Worm (Caenorhabditis elegans) whole organism, early embryonic: ENCODE results near the gene yif-1.

ENCODE experiments used
- B0310.2 ChIP-seq: sonication (generic microtip); optimal IDR thresholded peaks from 2 replicates; lab custom pipeline; 2016; ENCODE audit warnings: mild to moderate bottlenecking, missing genetic modification characterization, missing compliant biosample characterization
- F13C5.2 ChIP-seq: sonication (generic microtip); optimal IDR thresholded peaks from 2 replicates; lab custom pipeline; 2017; ENCODE audit warnings: mild to moderate bottlenecking, missing genetic modification characterization, inconsistent platforms, missing compliant biosample characterization
- aly-1 ChIP-seq: sonication (generic microtip); optimal IDR thresholded peaks from 2 replicates; lab custom pipeline; 2016; ENCODE audit warnings: missing genetic modification characterization, missing compliant biosample characterization
- ama-1 ChIP-seq: fragments of 150-350 bp; optimal IDR thresholded peaks from 2 replicates; lab custom pipeline; 2014
- ceh-13 ChIP-seq: fragments of 200-800 bp; sonication (Bioruptor generic); optimal IDR thresholded peaks from 2 replicates; lab custom pipeline; 2018; ENCODE audit warnings: mild to moderate bottlenecking, missing genetic modification characterization, missing compliant biosample characterization
- ceh-36 ChIP-seq: sonication (generic microtip); optimal IDR thresholded peaks from 2 replicates; lab custom pipeline; 2016; ENCODE audit warnings: missing genetic modification characterization, inconsistent platforms, missing compliant biosample characterization
- ets-7 ChIP-seq: sonication (generic microtip); optimal IDR thresholded peaks from 2 replicates; lab custom pipeline; 2016; ENCODE audit warnings: missing genotype, missing genetic modification characterization, missing compliant biosample characterization
- flt-1 ChIP-seq: fragments of 200-800 bp; sonication (Bioruptor generic); IDR thresholded peaks from 2 replicates; pipeline ENCODE4 v1.3.6; 2022; ENCODE audit warnings: missing genetic modification characterization, missing compliant biosample characterization
- hmbx-1 ChIP-seq: sonication (generic microtip); optimal IDR thresholded peaks from 2 replicates; lab custom pipeline; 2016; ENCODE audit warnings: mild to moderate bottlenecking, missing genetic modification characterization, missing compliant biosample characterization
- hmg-4 ChIP-seq: fragments of 200-800 bp; sonication (Bioruptor generic); optimal IDR thresholded peaks from 2 replicates; lab custom pipeline; 2018; ENCODE audit warnings: mild to moderate bottlenecking, missing genetic modification characterization, missing compliant biosample characterization
- hnd-1 ChIP-seq: sonication (generic microtip); optimal IDR thresholded peaks from 2 replicates; lab custom pipeline; 2016; ENCODE audit warnings: missing genetic modification characterization, missing compliant biosample characterization
- pes-1 ChIP-seq: fragments of 200-800 bp; sonication (Bioruptor generic); IDR thresholded peaks from 2 replicates; pipeline ENCODE4 v1.3.6; 2022; ENCODE audit warnings: missing genetic modification reagents, missing genetic modification characterization, missing compliant biosample characterization
- scrt-1 ChIP-seq: fragments of 200-800 bp; sonication (Bioruptor generic); IDR thresholded peaks from 2 replicates; pipeline ENCODE4 v1.3.6; 2022; ENCODE audit warnings: missing genetic modification characterization, missing compliant biosample characterization
- sea-1 ChIP-seq: fragments of 200-800 bp; sonication (Bioruptor generic); conservative IDR thresholded peaks from 2 replicates; pipeline ENCODE4 v1.3.6; 2022; ENCODE audit warnings: missing genetic modification characterization, missing compliant biosample characterization
- tbx-11 ChIP-seq: fragments of 200-800 bp; sonication (Bioruptor generic); IDR thresholded peaks from 2 replicates; pipeline ENCODE4 v1.3.6; 2022; ENCODE audit warnings: missing genetic modification characterization, missing compliant biosample characterization
- tbx-37 ChIP-seq: fragments of 200-800 bp; sonication (Bioruptor generic); conservative IDR thresholded peaks from 2 replicates; pipeline ENCODE4 v1.3.6; 2022; ENCODE audit warnings: missing genetic modification reagents, missing genetic modification characterization, missing compliant biosample characterization
- tra-4 ChIP-seq: sonication (generic microtip); optimal IDR thresholded peaks from 2 replicates; lab custom pipeline; 2017; ENCODE audit warnings: missing genetic modification characterization, missing compliant biosample characterization

Gene yif-1

DNA sequence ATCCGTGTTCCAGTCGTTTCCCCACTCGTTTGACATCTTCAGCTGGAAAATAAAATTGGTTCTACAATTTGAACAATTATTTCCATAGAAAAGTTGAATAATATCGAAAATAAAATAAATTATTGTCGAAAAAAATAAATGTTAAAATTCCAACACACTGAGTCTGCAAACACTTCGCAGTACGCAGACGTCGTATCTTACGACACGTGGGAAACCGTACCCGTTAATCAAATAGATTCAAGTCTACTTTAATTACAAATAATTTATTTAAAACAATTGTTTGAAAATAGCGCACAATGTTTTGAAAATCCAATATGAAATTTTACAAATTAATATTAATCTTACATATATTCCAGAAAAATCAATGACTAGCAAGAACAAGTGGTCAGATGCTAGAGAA is at the start of gene yif-1:
TSS of gene yif-1 (minus strand) at position 42 of the 400 bp plus-strand sequence.
- TF ChIP-seq aly-1 = no peak
- no peak for TF ChIP-seq scrt-1 (GFP tag; lab: Robert Waterston, UW)
- TF ChIP-seq ets-7 (tag; lab: Kevin White, UChicago) = no peak

DNA sequence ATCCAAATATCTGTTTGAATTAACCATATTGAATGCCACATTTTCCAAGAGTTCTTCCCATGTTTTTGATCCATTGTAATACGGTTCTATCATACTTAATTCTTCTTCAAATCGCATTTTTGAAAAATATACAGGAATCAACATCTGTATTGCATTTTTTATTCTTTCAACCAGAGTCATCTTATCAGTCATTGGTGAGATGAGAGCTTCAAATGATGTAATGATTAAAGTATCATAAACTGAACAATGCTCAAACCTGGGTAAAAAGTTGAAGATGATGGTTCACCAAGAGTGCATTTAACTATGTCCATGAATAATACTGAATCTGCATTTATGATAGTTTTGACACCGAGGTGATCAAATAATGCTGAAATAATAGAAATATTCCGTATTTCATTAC is 49.1 kb upstream of the yif-1 start:
- TF ChIP-seq flt-1 (no peak), ceh-13 (GFP tag; lab: Kevin White, UChicago) (no peak), ama-1 (no peak), hmbx-1 (tag; lab: Kevin White, UChicago) (no peak), hnd-1 (tag; lab: Kevin White, UChicago) (no peak), aly-1 (no peak), tbx-37 (GFP tag; lab: Robert Waterston, UW) (no peak), F13C5.2 (no peak), ceh-36 (tag; lab: Kevin White, UChicago) (no peak), hmg-4 (GFP tag; lab: Kevin White, UChicago) (no peak), tbx-11 (GFP tag; lab: Robert Waterston, UW) (no peak), scrt-1 (GFP tag; lab: Robert Waterston, UW) (no peak), tra-4 (tag; lab: Kevin White, UChicago) (no peak), pes-1 (GFP tag; lab: Robert Waterston, UW) (no peak)

DNA sequence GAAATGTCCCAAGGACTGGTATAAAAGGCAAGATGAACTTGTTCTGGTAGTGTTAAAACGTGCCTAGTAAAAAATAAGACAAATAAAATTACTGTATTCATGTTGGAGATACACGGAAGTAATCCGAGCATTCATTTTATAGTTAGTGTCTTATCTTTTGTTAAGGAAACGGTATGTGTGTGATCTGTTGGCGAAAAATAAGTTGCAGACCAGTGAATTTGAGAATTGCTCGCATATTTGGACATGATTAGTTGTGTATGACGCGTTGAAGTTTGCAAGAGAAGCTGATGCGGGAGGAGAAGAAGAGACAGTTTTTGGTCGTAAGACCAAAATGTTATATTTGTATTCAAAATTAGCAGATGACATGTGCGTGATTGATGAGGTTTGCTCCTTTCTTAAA is 47.2 kb upstream of the yif-1 start, which contains the start of gene C08B6.14:
TSS of gene C08B6.14 (minus strand) at position 101 of the 400 bp plus-strand sequence.
- TF ChIP-seq tra-4 (tag; lab: Kevin White, UChicago) = no peak
- no peak for TF ChIP-seq ceh-36 (tag; lab: Kevin White, UChicago)
- TF ChIP-seq ets-7 (tag; lab: Kevin White, UChicago) = no peak
- no peak for TF ChIP-seq ama-1
- no peak for TF ChIP-seq hmg-4 (GFP tag; lab: Kevin White, UChicago)
- no peak for TF ChIP-seq hnd-1 (tag; lab: Kevin White, UChicago)
- TF ChIP-seq sea-1 (GFP tag; lab: Robert Waterston, UW) = no peak
- no peak for TF ChIP-seq B0310.2 (tag; lab: Kevin White, UChicago)
- TF ChIP-seq F13C5.2 = no peak
- TF ChIP-seq tbx-11 (GFP tag; lab: Robert Waterston, UW) = no peak

DNA sequence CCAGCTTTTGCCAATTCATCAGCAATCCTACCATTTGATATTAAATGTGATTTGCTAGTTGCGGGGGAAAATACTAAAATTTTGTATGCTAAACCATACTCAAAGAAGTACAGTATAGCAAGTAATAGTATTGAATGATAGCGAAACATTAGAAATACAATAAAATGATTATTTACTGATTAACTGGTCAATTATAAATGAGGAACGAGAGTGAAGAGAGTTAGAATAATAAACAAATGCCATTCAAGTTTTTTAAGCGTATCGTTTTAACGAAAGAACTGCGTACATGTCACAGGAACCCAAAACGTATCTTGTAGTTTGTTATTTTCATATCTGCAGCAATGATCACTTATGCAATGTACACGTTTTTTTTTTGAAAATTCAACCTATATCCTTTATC is 43.7 kb upstream of the yif-1 start, which contains the start of gene ugt-47:
TSS of gene ugt-47 (minus strand) at position 169 of the 400 bp plus-strand sequence.
- TF ChIP-seq hmbx-1 (tag; lab: Kevin White, UChicago) = no peak
- no peak for TF ChIP-seq pes-1 (GFP tag; lab: Robert Waterston, UW)
- no peak for TF ChIP-seq tra-4 (tag; lab: Kevin White, UChicago)
- TF ChIP-seq ets-7 (tag; lab: Kevin White, UChicago) = no peak
- no peak for TF ChIP-seq ceh-13 (GFP tag; lab: Kevin White, UChicago)
- no peak for TF ChIP-seq hnd-1 (tag; lab: Kevin White, UChicago)

DNA sequence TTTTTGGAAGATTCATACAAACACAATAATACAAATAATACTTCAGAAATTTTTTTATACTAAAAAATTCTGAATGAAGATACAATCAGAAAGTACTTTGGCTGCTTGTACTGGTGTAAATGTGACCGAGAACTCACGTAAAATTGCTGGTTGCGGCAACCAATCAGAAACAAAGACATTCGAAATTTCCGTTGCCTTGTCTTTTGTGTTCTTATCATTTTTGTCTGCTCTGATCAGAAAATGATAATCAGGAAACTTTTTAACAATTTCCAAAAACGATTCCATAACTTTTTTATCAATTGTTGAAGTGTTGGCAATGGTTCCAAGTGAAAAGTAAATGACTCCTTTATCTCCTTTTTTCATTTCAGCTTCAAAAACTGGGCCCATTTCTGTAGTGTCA is 42.2 kb upstream of the yif-1 start:
- TF ChIP-seq tbx-11 (GFP tag; lab: Robert Waterston, UW) = no peak
- TF ChIP-seq hmg-4 (GFP tag; lab: Kevin White, UChicago) = no peak

DNA sequence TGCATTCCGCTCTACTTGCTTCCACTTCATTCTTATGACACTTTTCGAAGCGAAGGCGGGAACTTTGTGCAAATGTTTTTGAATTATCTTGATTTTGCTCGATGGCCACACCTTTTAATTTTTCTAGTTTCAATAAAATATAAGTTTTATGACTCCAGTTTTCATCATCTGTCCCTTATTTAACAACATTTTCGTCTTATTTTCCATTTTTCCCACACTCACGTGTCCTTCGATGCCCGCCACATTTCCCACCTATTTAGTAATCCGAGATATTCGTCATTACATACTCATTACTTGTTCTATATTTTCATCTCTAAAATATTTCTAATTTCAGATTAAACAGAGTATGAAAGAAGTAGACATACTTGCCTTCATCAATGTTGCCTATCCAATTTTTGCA is 39.7 kb upstream of the yif-1 start, which contains the start of gene srd-49:
TSS of gene srd-49 (plus strand) at position 301 of the 400 bp plus-strand sequence.
- TF ChIP-seq aly-1 = no peak
- no peak for TF ChIP-seq sea-1 (GFP tag; lab: Robert Waterston, UW)
- TF ChIP-seq hmbx-1 (tag; lab: Kevin White, UChicago) = no peak
- TF ChIP-seq tbx-11 (GFP tag; lab: Robert Waterston, UW) = no peak
- no peak for TF ChIP-seq ama-1
- TF ChIP-seq F13C5.2 = no peak
- TF ChIP-seq ceh-13 (GFP tag; lab: Kevin White, UChicago) = no peak

DNA sequence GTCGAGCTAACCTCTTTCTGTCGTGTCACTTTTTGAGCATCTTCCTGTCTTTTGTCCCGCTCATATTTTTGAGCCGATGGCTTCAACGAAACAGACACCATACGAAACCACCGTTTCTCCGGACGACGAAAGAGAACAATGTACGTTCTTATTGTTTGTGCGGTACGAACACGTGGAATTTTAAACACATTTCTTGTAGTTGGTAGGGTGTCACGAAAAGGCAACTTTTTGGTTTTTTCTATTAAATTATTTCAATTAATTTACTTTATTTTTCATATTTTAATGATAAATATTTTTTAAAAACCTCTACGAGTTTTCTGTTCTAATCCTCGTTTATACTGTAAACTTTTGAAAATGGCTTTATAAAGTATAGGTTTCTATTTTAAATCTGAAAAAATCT is 36.4 kb upstream of the yif-1 start, which contains the start of gene R04B5.11:
TSS of gene R04B5.11 (minus strand) at position 101 of the 400 bp plus-strand sequence.
- TF ChIP-seq scrt-1 (GFP tag; lab: Robert Waterston, UW) (no peak), flt-1 (no peak), hnd-1 (tag; lab: Kevin White, UChicago) (no peak), aly-1 (no peak), tbx-11 (GFP tag; lab: Robert Waterston, UW) (no peak), hmbx-1 (tag; lab: Kevin White, UChicago) (no peak), hmg-4 (GFP tag; lab: Kevin White, UChicago) (no peak), ceh-36 (tag; lab: Kevin White, UChicago) (no peak), ets-7 (tag; lab: Kevin White, UChicago) (no peak), ceh-13 (GFP tag; lab: Kevin White, UChicago) (no peak), F13C5.2 (no peak), ama-1 (no peak), tra-4 (tag; lab: Kevin White, UChicago) (no peak), sea-1 (GFP tag; lab: Robert Waterston, UW) (no peak), B0310.2 (tag; lab: Kevin White, UChicago) (no peak), tbx-37 (GFP tag; lab: Robert Waterston, UW) (no peak), pes-1 (GFP tag; lab: Robert Waterston, UW) (no peak)

DNA sequence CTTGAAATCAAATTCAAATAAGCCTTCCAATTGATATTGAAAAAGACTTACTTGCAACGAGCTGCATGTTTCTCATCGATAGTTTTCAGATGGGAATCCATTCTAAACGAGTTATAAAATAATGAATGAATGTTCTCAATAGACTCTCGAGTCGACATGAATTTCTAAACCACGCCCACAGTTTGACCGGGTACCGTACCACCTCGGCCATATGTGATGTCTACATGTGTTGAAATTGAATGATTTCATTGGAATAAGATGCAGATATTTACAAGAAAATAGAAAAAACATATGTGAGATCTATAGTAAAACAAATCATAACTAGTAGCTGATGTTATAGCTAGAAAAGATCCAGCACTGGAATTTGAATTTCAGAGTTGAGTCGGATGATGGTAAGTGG is 35.7 kb upstream of the yif-1 start, which contains the start of gene R04B5.7:
TSS of gene R04B5.7 (minus strand) at position 101 of the 400 bp plus-strand sequence.
- TF ChIP-seq scrt-1 (GFP tag; lab: Robert Waterston, UW) = no peak
- TF ChIP-seq ceh-36 (tag; lab: Kevin White, UChicago) = no peak
- TF ChIP-seq pes-1 (GFP tag; lab: Robert Waterston, UW) = no peak
- no peak for TF ChIP-seq tra-4 (tag; lab: Kevin White, UChicago)
- TF ChIP-seq sea-1 (GFP tag; lab: Robert Waterston, UW) = no peak
- no peak for TF ChIP-seq hmbx-1 (tag; lab: Kevin White, UChicago)
- no peak for TF ChIP-seq tbx-37 (GFP tag; lab: Robert Waterston, UW)
- no peak for TF ChIP-seq B0310.2 (tag; lab: Kevin White, UChicago)
- no peak for TF ChIP-seq ama-1
- TF ChIP-seq hnd-1 (tag; lab: Kevin White, UChicago) = no peak
- no peak for TF ChIP-seq flt-1
- no peak for TF ChIP-seq tbx-11 (GFP tag; lab: Robert Waterston, UW)
- no peak for TF ChIP-seq ets-7 (tag; lab: Kevin White, UChicago)
- no peak for TF ChIP-seq hmg-4 (GFP tag; lab: Kevin White, UChicago)
